Worm (Caenorhabditis elegans): ENCODE results near the gene nex-3.

DNA sequence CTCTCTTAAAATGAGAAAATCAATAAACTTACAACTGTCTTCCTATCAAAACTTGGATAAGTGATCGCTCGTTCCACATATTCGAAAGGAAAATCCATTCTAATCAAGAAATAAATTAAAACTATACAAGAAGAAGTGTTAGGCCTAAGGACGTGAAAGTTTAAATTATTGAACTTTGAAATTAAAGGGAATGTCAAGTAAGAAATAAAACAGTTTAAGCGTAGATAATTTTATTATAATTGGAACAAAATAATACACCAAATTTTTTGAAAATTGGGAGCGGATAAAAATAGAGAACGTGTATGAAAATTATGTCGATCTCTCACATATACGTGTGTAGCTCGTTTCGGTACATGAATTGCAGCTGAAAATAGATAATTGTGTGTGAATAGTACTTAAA, 12.5 kb upstream of the nex-3 start, which contains the start of gene C28A5.6:
- TF ChIP-seq unc-86 (tag; optimal IDR thresholded peaks at IDR 0.05) (no peak), fos-1 (tag; optimal IDR thresholded peaks at IDR 0.05) (no peak), zag-1 (tag; optimal IDR thresholded peaks at IDR 0.05) (no peak), unc-130 (tag; optimal IDR thresholded peaks at IDR 0.05) (no peak), nhr-12 (tag; optimal IDR thresholded peaks at IDR 0.05) (no peak), nhr-237 (tag; optimal IDR thresholded peaks at IDR 0.05) (no peak), sptf-1 (tag; optimal IDR thresholded peaks at IDR 0.05) (no peak), aha-1 (tag; optimal IDR thresholded peaks at IDR 0.05) (no peak)

All from whole organism, L1 larva.